Fruit fly (Drosophila melanogaster) whole organism, embryonic: Measurements from ENCODE around the gene CG5758.

ENCODE experiments used
- Atf3 ChIP-seq: fragments of 200-800 bp; sonication (Bioruptor generic); optimal IDR thresholded peaks from 3 replicates; lab custom pipeline; 2016; ENCODE audit warnings: missing biosample characterization, missing genetic modification characterization
- CG10147 ChIP-seq: fragments of 200-800 bp; sonication (Bioruptor generic); optimal IDR thresholded peaks from 2 replicates; lab custom pipeline; 2019; ENCODE audit warnings: missing biosample characterization, mild to moderate bottlenecking, missing genetic modification characterization, moderate library complexity
- CG10431 ChIP-seq: fragments of 200-800 bp; sonication (Bioruptor generic); optimal IDR thresholded peaks from 3 replicates; lab custom pipeline; 2018; ENCODE audit warnings: missing biosample characterization, mild to moderate bottlenecking, missing genetic modification characterization
- CG10654 ChIP-seq: fragments of 200-800 bp; sonication (Bioruptor generic); optimal IDR thresholded peaks from 2 replicates; lab custom pipeline; 2016; ENCODE audit warnings: missing biosample characterization, missing genetic modification characterization
- CG11093 ChIP-seq: fragments of 200-800 bp; sonication (Bioruptor generic); IDR thresholded peaks from 3 replicates; pipeline ENCODE4 v1.3.6; 2022; ENCODE audit warnings: missing biosample characterization, missing genetic modification characterization
- CG11247 ChIP-seq: fragments of 200-800 bp; sonication (Bioruptor generic); IDR thresholded peaks from 2 replicates; pipeline ENCODE4 v1.3.6; 2022; ENCODE audit warnings: missing biosample characterization, missing genetic modification characterization
- CG1233 ChIP-seq: fragments of 200-800 bp; sonication (Bioruptor generic); optimal IDR thresholded peaks from 4 replicates; lab custom pipeline; 2018; ENCODE audit warnings: missing biosample characterization, mild to moderate bottlenecking, missing genetic modification characterization
- CG12769 ChIP-seq: fragments of 200-800 bp; sonication (Bioruptor generic); optimal IDR thresholded peaks from 2 replicates; lab custom pipeline; 2019; ENCODE audit warnings: missing biosample characterization, mild to moderate bottlenecking, missing genetic modification characterization, moderate library complexity
- CG13123 ChIP-seq: fragments of 200-800 bp; sonication (Bioruptor generic); optimal IDR thresholded peaks from 2 replicates; lab custom pipeline; 2016; ENCODE audit warnings: missing biosample characterization, missing genetic modification characterization
- CG13424 ChIP-seq: fragments of 200-800 bp; sonication (Bioruptor generic); optimal IDR thresholded peaks from 2 replicates; lab custom pipeline; 2019; ENCODE audit warnings: missing biosample characterization, mild to moderate bottlenecking, missing genetic modification characterization, moderate library complexity
- CG14441 ChIP-seq: fragments of 200-800 bp; sonication (Bioruptor generic); IDR thresholded peaks from 2 replicates; pipeline ENCODE4 v1.3.6; 2022; ENCODE audit warnings: missing biosample characterization, missing genetic modification characterization
- CG30403 ChIP-seq: fragments of 200-800 bp; sonication (Bioruptor generic); optimal IDR thresholded peaks from 3 replicates; lab custom pipeline; 2016; ENCODE audit warnings: missing biosample characterization, missing genetic modification characterization
- CG4424 ChIP-seq: fragments of 200-800 bp; sonication (Bioruptor generic); optimal IDR thresholded peaks from 3 replicates; lab custom pipeline; 2016; ENCODE audit warnings: missing biosample characterization, missing genetic modification characterization
- CG5180 ChIP-seq: fragments of 200-800 bp; sonication (Bioruptor generic); optimal IDR thresholded peaks from 3 replicates; lab custom pipeline; 2017; ENCODE audit warnings: missing biosample characterization, missing genetic modification characterization, mild to moderate bottlenecking, moderate library complexity, missing genetic modification reagents
- CG8924 ChIP-seq: fragments of 200-800 bp; optimal IDR thresholded peaks from 3 replicates; lab custom pipeline; 2019; ENCODE audit warnings: missing biosample characterization, mild to moderate bottlenecking, missing genetic modification characterization, moderate library complexity
- E2f2 ChIP-seq: fragments of 200-800 bp; sonication (Bioruptor generic); IDR thresholded peaks from 2 replicates; pipeline ENCODE4 v1.3.6; 2022; ENCODE audit warnings: missing biosample characterization, missing genetic modification characterization
- ERR ChIP-seq: fragments of 200-800 bp; sonication (Bioruptor generic); optimal IDR thresholded peaks from 2 replicates; lab custom pipeline; 2016; ENCODE audit warnings: missing biosample characterization, missing genetic modification characterization
- GATAe ChIP-seq: fragments of 200-800 bp; sonication (Bioruptor generic); conservative IDR thresholded peaks from 2 replicates; pipeline ENCODE4 v1.3.6; 2022; ENCODE audit warnings: missing biosample characterization, missing genetic modification characterization
- Hmr ChIP-seq: fragments of 200-800 bp; sonication (Bioruptor generic); optimal IDR thresholded peaks from 3 replicates; lab custom pipeline; 2017; ENCODE audit warnings: mild to moderate bottlenecking, missing biosample characterization, missing genetic modification reagents, missing genetic modification characterization
- Hr39 ChIP-seq: fragments of >200 bp; optimal IDR thresholded peaks from 2 replicates; lab custom pipeline; 2017
- MTF-1 ChIP-seq: fragments of 200-800 bp; sonication (Bioruptor generic); optimal IDR thresholded peaks from 2 replicates; lab custom pipeline; 2018; ENCODE audit warnings: missing biosample characterization, mild to moderate bottlenecking, missing genetic modification characterization, borderline replicate concordance
- Med ChIP-seq: fragments of 200-800 bp; sonication (Bioruptor generic); peaks from one replicate; lab custom pipeline; 2016; ENCODE audit warnings: missing biosample characterization, missing genetic modification characterization, mild to moderate bottlenecking, inconsistent platforms, moderate library complexity
- Pdp1 ChIP-seq, 2 experiments: fragments of 200-800 bp; sonication (Bioruptor generic); optimal IDR thresholded peaks; 3 replicates each; lab custom pipeline; 2016; ENCODE audit warnings: missing biosample characterization in 2 of 2, missing genetic modification characterization in 2 of 2, mild to moderate bottlenecking in 1 of 2, moderate library complexity in 1 of 2
- Six4 ChIP-seq: fragments of 200-800 bp; sonication (Bioruptor generic); optimal IDR thresholded peaks from 2 replicates; lab custom pipeline; 2016; ENCODE audit warnings: missing biosample characterization, missing genetic modification characterization
- Stat92E ChIP-seq, 3 experiments: fragments of >200 bp in 2 of 3; fragments of 200-800 bp in 1 of 3; sonication (Bioruptor generic) in 1 of 3; optimal IDR thresholded peaks; 2 replicates each; lab custom pipeline; 2017 to 2019; ENCODE audit warnings: missing biosample characterization in 3 of 3, missing genetic modification characterization in 3 of 3, mild to moderate bottlenecking in 1 of 3, moderate library complexity in 1 of 3
- Vsx1 ChIP-seq: fragments of 200-800 bp; sonication (Bioruptor generic); optimal IDR thresholded peaks from 2 replicates; lab custom pipeline; 2017; ENCODE audit warnings: missing biosample characterization, mild to moderate bottlenecking, missing genetic modification characterization, missing genetic modification reagents
- abd-A ChIP-seq: fragments of 200-800 bp; sonication (Bioruptor generic); optimal IDR thresholded peaks from 3 replicates; lab custom pipeline; 2019; ENCODE audit warnings: missing biosample characterization, mild to moderate bottlenecking, missing genetic modification characterization, moderate library complexity
- bbx ChIP-seq: fragments of 200-800 bp; sonication (Bioruptor generic); IDR thresholded peaks from 2 replicates; pipeline ENCODE4 v1.3.6; 2022; ENCODE audit warnings: missing biosample characterization, missing genetic modification characterization; ENCODE audit not compliant: partially characterized antibody
- caup ChIP-seq: fragments of 200-800 bp; sonication (Bioruptor generic); optimal IDR thresholded peaks from 3 replicates; lab custom pipeline; 2017; ENCODE audit warnings: missing biosample characterization, mild to moderate bottlenecking, missing genetic modification characterization, moderate library complexity; ENCODE audit not compliant: severe bottlenecking
- cg ChIP-seq: fragments of 200-800 bp; sonication (Bioruptor generic); optimal IDR thresholded peaks from 3 replicates; lab custom pipeline; 2019; ENCODE audit warnings: missing biosample characterization, mild to moderate bottlenecking, missing genetic modification characterization, moderate library complexity
- cwo ChIP-seq: fragments of 200-800 bp; sonication (Bioruptor generic); optimal IDR thresholded peaks from 3 replicates; lab custom pipeline; 2017; ENCODE audit warnings: missing biosample characterization, missing genetic modification characterization, mild to moderate bottlenecking, moderate library complexity, missing genetic modification reagents
- fu2 ChIP-seq: fragments of 200-800 bp; sonication (Bioruptor generic); optimal IDR thresholded peaks from 2 replicates; lab custom pipeline; 2016; ENCODE audit warnings: missing biosample characterization, missing genetic modification characterization
- gt ChIP-seq: fragments of 200-800 bp; sonication (Bioruptor generic); IDR thresholded peaks from 2 replicates; pipeline ENCODE4 v1.3.6; 2022; ENCODE audit warnings: missing biosample characterization, missing genetic modification characterization
- h ChIP-seq: fragments of >200 bp; optimal IDR thresholded peaks from 2 replicates; lab custom pipeline; 2017
- insv ChIP-seq, 2 experiments: fragments of 200-800 bp; sonication (Bioruptor generic); optimal IDR thresholded peaks; 3 replicates each; lab custom pipeline; 2016 to 2018; ENCODE audit warnings: missing biosample characterization in 2 of 2, missing genetic modification characterization in 2 of 2
- kni ChIP-seq: fragments of 200-800 bp; sonication (Bioruptor generic); optimal IDR thresholded peaks from 3 replicates; lab custom pipeline; 2017; ENCODE audit warnings: mild to moderate bottlenecking, missing biosample characterization, missing genetic modification reagents, missing genetic modification characterization
- lilli ChIP-seq: fragments of 200-800 bp; sonication (Bioruptor generic); optimal IDR thresholded peaks from 3 replicates; lab custom pipeline; 2016; ENCODE audit warnings: missing biosample characterization, missing genetic modification characterization
- mirr ChIP-seq: fragments of 200-800 bp; sonication (Bioruptor generic); optimal IDR thresholded peaks from 3 replicates; lab custom pipeline; 2018; ENCODE audit warnings: missing biosample characterization, mild to moderate bottlenecking, missing genetic modification characterization
- pfk ChIP-seq: fragments of 200-800 bp; sonication (Bioruptor generic); optimal IDR thresholded peaks from 2 replicates; lab custom pipeline; 2018; ENCODE audit warnings: missing biosample characterization, mild to moderate bottlenecking, missing genetic modification characterization, moderate library complexity
- salm ChIP-seq: fragments of 200-800 bp; sonication (Bioruptor generic); optimal IDR thresholded peaks from 2 replicates; lab custom pipeline; 2018; ENCODE audit warnings: missing biosample characterization, mild to moderate bottlenecking, missing genetic modification characterization
- sd ChIP-seq: fragments of 200-800 bp; sonication (Bioruptor generic); optimal IDR thresholded peaks from 3 replicates; lab custom pipeline; 2018; ENCODE audit warnings: missing biosample characterization, mild to moderate bottlenecking, missing genetic modification characterization, moderate library complexity
- sens ChIP-seq: fragments of 200-800 bp; sonication (Bioruptor generic); peaks from one replicate; lab custom pipeline; 2016; ENCODE audit warnings: missing biosample characterization, missing genetic modification characterization
- sima ChIP-seq: fragments of 200-800 bp; sonication (Bioruptor generic); optimal IDR thresholded peaks from 2 replicates; lab custom pipeline; 2016; ENCODE audit warnings: missing biosample characterization, missing genetic modification characterization
- sna ChIP-seq: fragments of 200-800 bp; sonication (Bioruptor generic); IDR thresholded peaks from 2 replicates; pipeline ENCODE4 v1.3.6; 2022; ENCODE audit warnings: missing biosample characterization, missing genetic modification characterization; ENCODE audit not compliant: partially characterized antibody
- sug ChIP-seq: fragments of 200-800 bp; optimal IDR thresholded peaks from 2 replicates; lab custom pipeline; 2019; ENCODE audit warnings: missing biosample characterization, mild to moderate bottlenecking, missing genetic modification characterization, moderate library complexity
- toy ChIP-seq: fragments of 200-800 bp; sonication (Bioruptor generic); IDR thresholded peaks from 2 replicates; pipeline ENCODE4 v1.3.6; 2022; ENCODE audit warnings: missing biosample characterization, missing genetic modification characterization
- twi ChIP-seq: fragments of 200-800 bp; optimal IDR thresholded peaks from 2 replicates; lab custom pipeline; 2019; ENCODE audit warnings: missing biosample characterization, mild to moderate bottlenecking, missing genetic modification characterization, moderate library complexity
- tx ChIP-seq: fragments of 200-800 bp; sonication (Bioruptor generic); optimal IDR thresholded peaks from 2 replicates; lab custom pipeline; 2016; ENCODE audit warnings: missing biosample characterization, missing genetic modification characterization
- vvl ChIP-seq: fragments of 200-800 bp; sonication (Bioruptor generic); IDR thresholded peaks from 2 replicates; pipeline ENCODE4 v1.3.6; 2022; ENCODE audit warnings: missing biosample characterization, missing genetic modification characterization
- zen ChIP-seq: fragments of 200-800 bp; sonication (Bioruptor generic); optimal IDR thresholded peaks from 3 replicates; lab custom pipeline; 2018; ENCODE audit warnings: missing biosample characterization, mild to moderate bottlenecking, missing genetic modification characterization, moderate library complexity

The CG5758 gene

dm6 chr2L:18147511-18148072, 27.8 kb downstream of the CG5758 start (continued):
- TF ChIP-seq CG30403 (GFP tag; lab: Kevin White, UChicago) (no peak), gt (GFP tag; lab: Robert Waterston, UW) (no peak), abd-A (tag; lab: Kevin White, UChicago) (no peak), CG4424 (GFP tag; lab: Kevin White, UChicago) (no peak), CG8924 (tag; lab: Kevin White, UChicago) (peak; percentile 34), CG13123 (GFP tag; lab: Kevin White, UChicago) (no peak), sens (GFP tag; lab: Kevin White, UChicago) (no peak), CG11093 (no peak), CG10147 (GFP tag; lab: Kevin White, UChicago) (no peak), caup (peak; percentile 43), sug (tag; lab: Kevin White, UChicago) (peak; percentile 76), CG13424 (tag; lab: Kevin White, UChicago) (no peak), CG10431 (GFP tag; lab: Kevin White, UChicago) (no peak), CG1233 (GFP tag; lab: Kevin White, UChicago) (peak; percentile 12), Vsx1 (peak; percentile 49), sima (GFP tag; lab: Kevin White, UChicago) (no peak), vvl (GFP tag; lab: Robert Waterston, UW) (no peak), Stat92E (GFP tag; optimal IDR thresholded peaks at IDR 0.05; lab: Kevin White, UChicago) (peak in 1 of 3 experiments; percentile 72), fu2 (GFP tag; lab: Kevin White, UChicago) (no peak), cg (GFP tag; lab: Kevin White, UChicago) (peak; percentile 16), CG12769 (peak; percentile 41), kni (GFP tag; lab: Kevin White, UChicago) (no peak), ERR (no peak), lilli (GFP tag; lab: Kevin White, UChicago) (no peak), CG10654 (no peak), pfk (peak; percentile 48), MTF-1 (GFP tag; lab: Kevin White, UChicago) (no peak), CG5180 (GFP tag; lab: Kevin White, UChicago) (no peak), CG11247 (GFP tag; lab: Robert Waterston, UW) (no peak), Atf3 (GFP tag; lab: Kevin White, UChicago) (no peak), CG14441 (GFP tag; lab: Robert Waterston, UW) (0 out of 2 replicates have a peak, but pooled peaks have one; percentile 23), Hr39 (lab: Kevin White, UChicago) (no peak), h (lab: Kevin White, UChicago) (no peak), zen (tag; lab: Kevin White, UChicago) (no peak), insv (GFP tag; optimal IDR thresholded peaks at IDR 0.05; lab: Kevin White, UChicago) (no peak), cwo (peak; percentile 88), Med (GFP tag; lab: Kevin White, UChicago) (peak; percentile 37), Six4 (GFP tag; lab: Kevin White, UChicago) (no peak), E2f2 (GFP tag; lab: Robert Waterston, UW) (no peak), sd (tag; lab: Kevin White, UChicago) (peak; percentile 79), bbx (no peak), Hmr (GFP tag; lab: Kevin White, UChicago) (peak; percentile 32), toy (GFP tag; lab: Robert Waterston, UW) (no peak), twi (no peak), sna (GFP tag; lab: Robert Waterston, UW) (no peak), GATAe (peak; percentile 95), salm (tag; lab: Kevin White, UChicago) (peak; percentile 0), mirr (GFP tag; lab: Kevin White, UChicago) (peak; percentile 96), tx (GFP tag; lab: Kevin White, UChicago) (no peak), Pdp1 (GFP tag; optimal IDR thresholded peaks at IDR 0.05; lab: Kevin White, UChicago) (peak in 1 of 2 experiments; percentile 29)
